Fruit fly (Drosophila melanogaster) whole organism, embryonic: ENCODE results near the gene CG4313.

Experiments
- Atf3 ChIP-seq: fragments of 200-800 bp; sonication (Bioruptor generic); optimal IDR thresholded peaks from 3 replicates; lab custom pipeline; 2016; ENCODE audit warnings: missing biosample characterization, missing genetic modification characterization
- BEAF-32 ChIP-seq: fragments of 200-800 bp; sonication (Bioruptor generic); optimal IDR thresholded peaks from 3 replicates; lab custom pipeline; 2017; ENCODE audit warnings: missing biosample characterization, missing genetic modification characterization, mild to moderate bottlenecking, moderate library complexity, missing genetic modification reagents
- CG11247 ChIP-seq: fragments of 200-800 bp; sonication (Bioruptor generic); IDR thresholded peaks from 2 replicates; pipeline ENCODE4 v1.3.6; 2022; ENCODE audit warnings: missing biosample characterization, missing genetic modification characterization
- CG11398 ChIP-seq: fragments of 200-800 bp; sonication (Bioruptor generic); optimal IDR thresholded peaks from 2 replicates; lab custom pipeline; 2016; ENCODE audit warnings: missing biosample characterization, missing genetic modification characterization
- CG12155 ChIP-seq: fragments of 200-800 bp; sonication (Bioruptor generic); optimal IDR thresholded peaks from 3 replicates; lab custom pipeline; 2016; ENCODE audit warnings: missing biosample characterization, missing genetic modification characterization
- CG13775 ChIP-seq: fragments of 200-800 bp; sonication (Bioruptor generic); optimal IDR thresholded peaks from 3 replicates; lab custom pipeline; 2017; ENCODE audit warnings: missing biosample characterization, mild to moderate bottlenecking, missing genetic modification characterization
- CG13894 ChIP-seq: fragments of 200-800 bp; sonication (Bioruptor generic); optimal IDR thresholded peaks from 3 replicates; lab custom pipeline; 2018; ENCODE audit warnings: missing biosample characterization, mild to moderate bottlenecking, missing genetic modification characterization, moderate library complexity
- CG14965 ChIP-seq: fragments of 200-800 bp; sonication (Bioruptor generic); optimal IDR thresholded peaks from 2 replicates; lab custom pipeline; 2016; ENCODE audit warnings: missing biosample characterization, missing genetic modification characterization, borderline replicate concordance
- CG15269 ChIP-seq: fragments of 200-800 bp; sonication (Bioruptor generic); optimal IDR thresholded peaks from 2 replicates; lab custom pipeline; 2018; ENCODE audit warnings: missing biosample characterization, mild to moderate bottlenecking, missing genetic modification characterization, moderate library complexity
- CG16813 ChIP-seq: fragments of 200-800 bp; sonication (Bioruptor generic); IDR thresholded peaks from 3 replicates; pipeline ENCODE4 v1.3.6; 2022; ENCODE audit warnings: missing biosample characterization, missing genetic modification characterization; ENCODE audit not compliant: partially characterized antibody
- CG1832 ChIP-seq: fragments of 200-800 bp; sonication (Bioruptor generic); optimal IDR thresholded peaks from 2 replicates; lab custom pipeline; 2017; ENCODE audit warnings: missing biosample characterization, mild to moderate bottlenecking, missing genetic modification characterization, inconsistent platforms
- CG18764 ChIP-seq: fragments of 200-800 bp; sonication (Bioruptor generic); optimal IDR thresholded peaks from 3 replicates; lab custom pipeline; 2016; ENCODE audit warnings: missing biosample characterization, missing genetic modification characterization
- CG31388 ChIP-seq: fragments of 200-800 bp; sonication (Bioruptor generic); optimal IDR thresholded peaks from 2 replicates; lab custom pipeline; 2016; ENCODE audit warnings: missing biosample characterization, missing genetic modification characterization
- CG32532 ChIP-seq: fragments of 200-800 bp; sonication (Bioruptor generic); IDR thresholded peaks from 2 replicates; pipeline ENCODE4 v1.3.6; 2022; ENCODE audit warnings: missing biosample characterization, missing genetic modification characterization
- CG3407 ChIP-seq: fragments of 200-800 bp; sonication (Bioruptor generic); optimal IDR thresholded peaks from 2 replicates; lab custom pipeline; 2018; ENCODE audit warnings: missing biosample characterization, mild to moderate bottlenecking, missing genetic modification characterization
- CG3847 ChIP-seq: fragments of 200-800 bp; sonication (Bioruptor generic); IDR thresholded peaks from 2 replicates; pipeline ENCODE4 v1.3.6; 2022; ENCODE audit warnings: missing biosample characterization, missing genetic modification characterization
- CG4707 ChIP-seq: fragments of 200-800 bp; sonication (Bioruptor generic); optimal IDR thresholded peaks from 2 replicates; lab custom pipeline; 2018; ENCODE audit warnings: missing biosample characterization, mild to moderate bottlenecking, missing genetic modification characterization, moderate library complexity
- CG7271 ChIP-seq: fragments of 200-800 bp; sonication (Bioruptor generic); optimal IDR thresholded peaks from 2 replicates; lab custom pipeline; 2018; ENCODE audit warnings: missing biosample characterization, mild to moderate bottlenecking, missing genetic modification characterization, moderate library complexity
- CG8765 ChIP-seq: fragments of 200-800 bp; sonication (Bioruptor generic); IDR thresholded peaks from 2 replicates; pipeline ENCODE4 v1.3.6; 2022; ENCODE audit warnings: missing biosample characterization, missing genetic modification characterization
- CG8924 ChIP-seq: fragments of 200-800 bp; optimal IDR thresholded peaks from 3 replicates; lab custom pipeline; 2019; ENCODE audit warnings: missing biosample characterization, mild to moderate bottlenecking, missing genetic modification characterization, moderate library complexity
- Dip2 ChIP-seq: fragments of 200-800 bp; sonication (Bioruptor generic); IDR thresholded peaks from 2 replicates; pipeline ENCODE4 v1.3.6; 2022; ENCODE audit warnings: missing biosample characterization, missing genetic modification characterization
- Hr3 ChIP-seq: fragments of 200-800 bp; sonication (Bioruptor generic); optimal IDR thresholded peaks from 3 replicates; lab custom pipeline; 2016; ENCODE audit warnings: missing biosample characterization, missing genetic modification characterization
- Mes4 ChIP-seq: fragments of 200-800 bp; sonication (Bioruptor generic); optimal IDR thresholded peaks from 2 replicates; lab custom pipeline; 2016; ENCODE audit warnings: missing biosample characterization, missing genetic modification characterization
- Mrtf ChIP-seq: fragments of 200-800 bp; sonication (Bioruptor generic); IDR thresholded peaks from 3 replicates; pipeline ENCODE4 v1.3.6; 2022; ENCODE audit warnings: missing biosample characterization, missing genetic modification characterization
- Rx ChIP-seq: fragments of 200-800 bp; sonication (Bioruptor generic); IDR thresholded peaks from 2 replicates; pipeline ENCODE4 v1.3.6; 2022; ENCODE audit warnings: missing biosample characterization, missing genetic modification characterization
- ab ChIP-seq: fragments of 200-800 bp; sonication (Bioruptor generic); optimal IDR thresholded peaks from 2 replicates; lab custom pipeline; 2016; ENCODE audit warnings: missing biosample characterization, missing genetic modification characterization
- ara ChIP-seq: fragments of 200-800 bp; sonication (Bioruptor generic); IDR thresholded peaks from 2 replicates; pipeline ENCODE4 v1.3.6; 2022; ENCODE audit warnings: missing biosample characterization, missing genetic modification characterization
- bab2 ChIP-seq: fragments of 200-800 bp; sonication (Bioruptor generic); optimal IDR thresholded peaks from 2 replicates; lab custom pipeline; 2016; ENCODE audit warnings: missing biosample characterization, missing genetic modification characterization
- bsh ChIP-seq, 2 experiments: fragments of 200-800 bp; sonication (Bioruptor generic); optimal IDR thresholded peaks; 2 replicates each; lab custom pipeline; 2017 to 2018; ENCODE audit warnings: mild to moderate bottlenecking in 2 of 2, missing biosample characterization in 2 of 2, missing genetic modification characterization in 2 of 2, moderate library complexity in 1 of 2
- cato ChIP-seq: fragments of 200-800 bp; sonication (Bioruptor generic); optimal IDR thresholded peaks from 2 replicates; lab custom pipeline; 2016; ENCODE audit warnings: missing biosample characterization, missing genetic modification characterization, borderline replicate concordance
- ci ChIP-seq: fragments of 200-800 bp; sonication (Bioruptor generic); IDR thresholded peaks from 3 replicates; pipeline ENCODE4 v1.3.6; 2022; ENCODE audit warnings: missing biosample characterization, missing genetic modification characterization
- corto ChIP-seq: fragments of 200-800 bp; sonication (Bioruptor generic); optimal IDR thresholded peaks from 2 replicates; lab custom pipeline; 2016; ENCODE audit warnings: missing biosample characterization, mild to moderate bottlenecking, missing genetic modification characterization, moderate library complexity
- dan ChIP-seq: fragments of 200-800 bp; sonication (Bioruptor generic); IDR thresholded peaks from 2 replicates; pipeline ENCODE4 v1.3.6; 2022; ENCODE audit warnings: missing biosample characterization, missing genetic modification characterization
- dm ChIP-seq: fragments of 200-800 bp; sonication (Bioruptor generic); optimal IDR thresholded peaks from 3 replicates; lab custom pipeline; 2016; ENCODE audit warnings: missing biosample characterization, missing genetic modification characterization
- ewg ChIP-seq: fragments of 200-800 bp; sonication (Bioruptor generic); optimal IDR thresholded peaks from 3 replicates; lab custom pipeline; 2017; ENCODE audit warnings: mild to moderate bottlenecking, missing biosample characterization, missing genetic modification reagents, missing genetic modification characterization
- fd3F ChIP-seq: fragments of 200-800 bp; sonication (Bioruptor generic); optimal IDR thresholded peaks from 2 replicates; lab custom pipeline; 2018; ENCODE audit warnings: missing biosample characterization, mild to moderate bottlenecking, missing genetic modification characterization, moderate library complexity
- fd96Cb ChIP-seq: fragments of 200-800 bp; sonication (Bioruptor generic); optimal IDR thresholded peaks from 2 replicates; lab custom pipeline; 2018; ENCODE audit warnings: missing biosample characterization, mild to moderate bottlenecking, missing genetic modification characterization, moderate library complexity
- gfzf ChIP-seq: fragments of 200-800 bp; sonication (Bioruptor generic); optimal IDR thresholded peaks from 2 replicates; lab custom pipeline; 2016; ENCODE audit warnings: missing biosample characterization, mild to moderate bottlenecking, missing genetic modification characterization, moderate library complexity
- gsb-n ChIP-seq: fragments of 200-800 bp; sonication (Bioruptor generic); optimal IDR thresholded peaks from 3 replicates; lab custom pipeline; 2018; ENCODE audit warnings: missing biosample characterization, mild to moderate bottlenecking, missing genetic modification characterization
- hb ChIP-seq: fragments of 200-800 bp; sonication (Bioruptor generic); IDR thresholded peaks from 3 replicates; pipeline ENCODE4 v1.3.6; 2022; ENCODE audit warnings: missing biosample characterization, missing genetic modification characterization; ENCODE audit not compliant: partially characterized antibody
- hth ChIP-seq: fragments of >200 bp; optimal IDR thresholded peaks from 2 replicates; lab custom pipeline; 2017; ENCODE audit warnings: inconsistent platforms
- klu ChIP-seq: fragments of 200-800 bp; sonication (Bioruptor generic); IDR thresholded peaks from 2 replicates; pipeline ENCODE4 v1.3.6; 2022; ENCODE audit warnings: missing biosample characterization, missing genetic modification characterization
- onecut ChIP-seq: fragments of 200-800 bp; sonication (Bioruptor generic); IDR thresholded peaks from 2 replicates; pipeline ENCODE4 v1.3.6; 2022; ENCODE audit warnings: missing biosample characterization, missing genetic modification characterization
- pum ChIP-seq: fragments of 200-800 bp; sonication (Bioruptor generic); optimal IDR thresholded peaks from 2 replicates; lab custom pipeline; 2016; ENCODE audit warnings: missing biosample characterization, missing genetic modification characterization
- ranshi ChIP-seq: fragments of 200-800 bp; sonication (Bioruptor generic); IDR thresholded peaks from 2 replicates; pipeline ENCODE4 v1.3.6; 2022; ENCODE audit warnings: missing biosample characterization, missing genetic modification characterization
- sens ChIP-seq: fragments of 200-800 bp; sonication (Bioruptor generic); peaks from one replicate; lab custom pipeline; 2016; ENCODE audit warnings: missing biosample characterization, missing genetic modification characterization
- tap ChIP-seq: fragments of 200-800 bp; optimal IDR thresholded peaks from 3 replicates; lab custom pipeline; 2019; ENCODE audit warnings: missing biosample characterization, mild to moderate bottlenecking, missing genetic modification characterization, moderate library complexity
- tin ChIP-seq: fragments of 200-800 bp; sonication (Bioruptor generic); optimal IDR thresholded peaks from 3 replicates; lab custom pipeline; 2016; ENCODE audit warnings: missing biosample characterization, missing genetic modification characterization
- yki ChIP-seq: fragments of >200 bp; optimal IDR thresholded peaks from 3 replicates; lab custom pipeline; 2018
- zf30C ChIP-seq: fragments of 200-800 bp; sonication (Bioruptor generic); optimal IDR thresholded peaks from 3 replicates; lab custom pipeline; 2018; ENCODE audit warnings: missing biosample characterization, mild to moderate bottlenecking, missing genetic modification characterization

CG4313 gene

DNA sequence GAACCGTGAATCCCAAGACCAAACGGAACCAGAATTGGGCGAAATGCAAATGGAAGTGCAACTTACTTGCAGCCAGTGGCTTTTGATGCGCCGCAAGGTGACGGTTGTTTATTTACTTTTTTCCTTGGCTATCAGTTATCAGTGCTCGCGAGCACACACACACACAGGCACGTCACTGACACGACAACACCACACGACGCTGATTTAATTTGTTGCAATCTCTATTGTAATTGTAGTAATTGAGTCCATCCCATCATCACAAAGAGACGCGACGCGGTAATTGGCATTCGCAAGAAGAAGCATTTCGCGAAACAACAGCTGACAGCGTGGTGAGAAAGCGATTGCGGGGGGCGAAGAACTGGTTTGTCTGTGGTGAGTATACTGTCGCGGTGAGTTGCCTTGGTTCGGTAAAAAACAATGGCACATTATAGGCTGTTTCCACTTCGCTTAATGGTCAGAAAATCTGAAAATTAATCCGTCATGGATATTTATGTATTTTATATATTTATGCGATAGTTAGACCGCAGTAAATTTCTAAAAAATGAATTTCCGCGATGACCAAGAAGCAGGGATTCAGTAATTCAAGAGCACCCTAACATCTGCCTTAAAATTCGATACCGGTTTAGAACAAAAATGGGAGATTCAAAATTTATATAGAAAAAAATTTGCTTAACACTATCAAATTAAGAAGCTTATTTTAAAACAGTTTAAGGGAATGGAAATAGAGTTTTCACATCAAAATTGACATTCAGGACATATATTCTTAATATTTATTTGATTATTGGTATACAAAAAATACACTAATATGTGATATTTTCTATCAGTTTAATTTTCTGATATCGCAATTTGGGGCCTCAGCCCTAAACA is 546 bp downstream of the CG4313 start, which contains the start of the genes Actn and usp (continued):
- peak; percentile 31 for TF ChIP-seq CG15269 (tag; lab: Kevin White, UChicago)
- peak; percentile 29 for TF ChIP-seq CG8924
- no peak for TF ChIP-seq CG13894 (tag; lab: Kevin White, UChicago)
- TF ChIP-seq fd96Cb (tag; lab: Kevin White, UChicago), result no peak
- peak; percentile 41 for TF ChIP-seq BEAF-32 (GFP tag; lab: Kevin White, UChicago)
- no peak for TF ChIP-seq tin
- peak; percentile 43; the same call in 1 of the 3 replicates for TF ChIP-seq ci (GFP tag; lab: Robert Waterston, UW)
- peak; percentile 86 for TF ChIP-seq sens
- TF ChIP-seq CG13775 (GFP tag; lab: Kevin White, UChicago), result no peak
- no peak for TF ChIP-seq CG7271 (tag; lab: Kevin White, UChicago)
- TF ChIP-seq Dip2 (GFP tag; lab: Robert Waterston, UW), result no peak
- no peak for TF ChIP-seq pum
- no peak for TF ChIP-seq CG31388 (GFP tag; lab: Kevin White, UChicago)
- TF ChIP-seq CG4707 (GFP tag; lab: Kevin White, UChicago), result no peak
- no peak for TF ChIP-seq ranshi (GFP tag; lab: Robert Waterston, UW)
- no peak for TF ChIP-seq Mrtf
- no peak for TF ChIP-seq fd3F (GFP tag; lab: Kevin White, UChicago)
- no peak for TF ChIP-seq hb (GFP tag; lab: Robert Waterston, UW)
- TF ChIP-seq klu (GFP tag; lab: Robert Waterston, UW), result no peak
- TF ChIP-seq CG11247 (GFP tag; lab: Robert Waterston, UW), result no peak
- 0 out of 2 replicates have a peak, but pooled peaks have one; percentile 10 for TF ChIP-seq CG32532
- peak; percentile 58 for TF ChIP-seq gsb-n (tag; lab: Kevin White, UChicago)
- no peak for TF ChIP-seq yki (lab: Kevin White, UChicago)
- TF ChIP-seq Hr3, result peak; percentile 0
- TF ChIP-seq CG11398 (GFP tag; lab: Kevin White, UChicago), result no peak
- no peak for TF ChIP-seq Mes4 (GFP tag; lab: Kevin White, UChicago)
- no peak for TF ChIP-seq dan (GFP tag; lab: Robert Waterston, UW)
- TF ChIP-seq CG18764 (GFP tag; lab: Kevin White, UChicago), result no peak
- TF ChIP-seq Rx, result no peak
- TF ChIP-seq bsh (GFP tag; optimal IDR thresholded peaks at IDR 0.05; lab: Kevin White, UChicago), result no peak
- no peak for TF ChIP-seq ab (GFP tag; lab: Kevin White, UChicago)
- no peak for TF ChIP-seq zf30C (GFP tag; lab: Kevin White, UChicago)
- TF ChIP-seq Atf3 (GFP tag; lab: Kevin White, UChicago), result no peak
- no peak for TF ChIP-seq corto (GFP tag; lab: Kevin White, UChicago)
- no peak for TF ChIP-seq dm (GFP tag; lab: Kevin White, UChicago)
- TF ChIP-seq bab2 (GFP tag; lab: Kevin White, UChicago), result no peak
- TF ChIP-seq CG3847, result no peak
- peak; percentile 3 for TF ChIP-seq ewg
- no peak for TF ChIP-seq CG16813 (GFP tag; lab: Robert Waterston, UW)
- no peak for TF ChIP-seq CG14965 (GFP tag; lab: Kevin White, UChicago)
- peak; percentile 18 for TF ChIP-seq CG12155 (GFP tag; lab: Kevin White, UChicago)
- TF ChIP-seq tap (tag; lab: Kevin White, UChicago), result no peak
- peak; percentile 10 for TF ChIP-seq gfzf (GFP tag; lab: Kevin White, UChicago)
- no peak for TF ChIP-seq cato
- no peak for TF ChIP-seq onecut (GFP tag; lab: Robert Waterston, UW)
- TF ChIP-seq CG3407 (GFP tag; lab: Kevin White, UChicago), result no peak
- TF ChIP-seq CG8765 (GFP tag; lab: Robert Waterston, UW), result no peak
- no peak for TF ChIP-seq hth (lab: Kevin White, UChicago)
- no peak for TF ChIP-seq CG1832 (GFP tag; lab: Kevin White, UChicago)
- TF ChIP-seq ara (GFP tag; lab: Robert Waterston, UW), result no peak
